Worm (Caenorhabditis elegans): ENCODE measurements around the gene T05A7.7.

ce11 chrII:4658245-4658644, 23.0 kb downstream of the T05A7.7 start:
- no peak for TF ChIP-seq dao-5 (tag; optimal IDR thresholded peaks at IDR 0.05)
- TF ChIP-seq W03F9.2 (tag; optimal IDR thresholded peaks at IDR 0.05) = no peak

All from whole organism, L4/young adult.